Fruit fly (Drosophila melanogaster) whole organism, embryonic: Measurements from ENCODE around the gene kel.
A peak's percentile ranks its signal among the peaks of the same experiment; 100 is the strongest.

Experiments used
- Blimp-1 ChIP-seq: fragments of 200-800 bp; sonication (Bioruptor generic); optimal IDR thresholded peaks from 3 replicates; lab custom pipeline; 2018; ENCODE audit warnings: missing biosample characterization, missing genetic modification characterization, mild to moderate bottlenecking, moderate library complexity, missing genetic modification reagents
- CG11456 ChIP-seq: fragments of 200-800 bp; sonication (Bioruptor generic); IDR thresholded peaks from 3 replicates; pipeline ENCODE4 v1.3.6; 2022; ENCODE audit warnings: missing biosample characterization, missing genetic modification characterization
- CG12155 ChIP-seq: fragments of 200-800 bp; sonication (Bioruptor generic); optimal IDR thresholded peaks from 3 replicates; lab custom pipeline; 2016; ENCODE audit warnings: missing biosample characterization, missing genetic modification characterization
- CG14050 ChIP-seq: fragments of 200-800 bp; sonication (Bioruptor generic); IDR thresholded peaks from 3 replicates; pipeline ENCODE4 v1.3.6; 2022; ENCODE audit warnings: missing biosample characterization, missing genetic modification characterization
- CG14710 ChIP-seq: fragments of 200-800 bp; sonication (Bioruptor generic); optimal IDR thresholded peaks from 3 replicates; lab custom pipeline; 2019; ENCODE audit warnings: missing biosample characterization, mild to moderate bottlenecking, missing genetic modification characterization, moderate library complexity
- CG16813 ChIP-seq: fragments of 200-800 bp; sonication (Bioruptor generic); IDR thresholded peaks from 3 replicates; pipeline ENCODE4 v1.3.6; 2022; ENCODE audit warnings: missing biosample characterization, missing genetic modification characterization; ENCODE audit not compliant: partially characterized antibody
- CG17612 ChIP-seq: fragments of 200-800 bp; sonication (Bioruptor generic); IDR thresholded peaks from 2 replicates; pipeline ENCODE4 v1.3.6; 2022; ENCODE audit warnings: missing biosample characterization, missing genetic modification characterization
- CG4282 ChIP-seq: fragments of 200-800 bp; sonication (Bioruptor generic); optimal IDR thresholded peaks from 2 replicates; lab custom pipeline; 2016; ENCODE audit warnings: missing biosample characterization, missing genetic modification characterization
- CG5180 ChIP-seq: fragments of 200-800 bp; sonication (Bioruptor generic); optimal IDR thresholded peaks from 3 replicates; lab custom pipeline; 2017; ENCODE audit warnings: missing biosample characterization, missing genetic modification characterization, mild to moderate bottlenecking, moderate library complexity, missing genetic modification reagents
- CG7271 ChIP-seq: fragments of 200-800 bp; sonication (Bioruptor generic); optimal IDR thresholded peaks from 2 replicates; lab custom pipeline; 2018; ENCODE audit warnings: missing biosample characterization, mild to moderate bottlenecking, missing genetic modification characterization, moderate library complexity
- CG7987 ChIP-seq: fragments of 200-800 bp; sonication (Bioruptor generic); optimal IDR thresholded peaks from 2 replicates; lab custom pipeline; 2018; ENCODE audit warnings: missing biosample characterization, mild to moderate bottlenecking, missing genetic modification characterization, moderate library complexity
- CG8388 ChIP-seq: fragments of 200-800 bp; sonication (Bioruptor generic); optimal IDR thresholded peaks from 2 replicates; lab custom pipeline; 2019; ENCODE audit warnings: missing biosample characterization, mild to moderate bottlenecking, missing genetic modification characterization, moderate library complexity
- CG8478 ChIP-seq: fragments of >200 bp; optimal IDR thresholded peaks from 2 replicates; lab custom pipeline; 2018
- CG8944 ChIP-seq: fragments of 200-800 bp; sonication (Bioruptor generic); optimal IDR thresholded peaks from 3 replicates; lab custom pipeline; 2016; ENCODE audit warnings: missing biosample characterization, missing genetic modification characterization
- CTCF ChIP-seq: fragments of 200-800 bp; sonication (Bioruptor generic); optimal IDR thresholded peaks from 2 replicates; lab custom pipeline; 2017; ENCODE audit warnings: missing biosample characterization, mild to moderate bottlenecking, missing genetic modification characterization, moderate library complexity
- D ChIP-seq, 2 experiments: fragments of 200-800 bp in 1 of 2; fragments of >200 bp in 1 of 2; sonication (Bioruptor generic) in 1 of 2; optimal IDR thresholded peaks; 2 replicates in 1 of 2; 3 replicates in 1 of 2; lab custom pipeline; 2017; ENCODE audit warnings: mild to moderate bottlenecking in 1 of 2, missing biosample characterization in 1 of 2, missing genetic modification characterization in 1 of 2, missing genetic modification reagents in 1 of 2
- Dref ChIP-seq: fragments of 200-800 bp; sonication (Bioruptor generic); IDR thresholded peaks from 2 replicates; pipeline ENCODE4 v1.3.6; 2022; ENCODE audit warnings: missing biosample characterization, missing genetic modification characterization
- HHEX ChIP-seq: fragments of 200-800 bp; sonication (Bioruptor generic); optimal IDR thresholded peaks from 3 replicates; lab custom pipeline; 2017; ENCODE audit warnings: missing biosample characterization, mild to moderate bottlenecking, missing genetic modification characterization, missing genetic modification reagents
- Hr78 ChIP-seq, 2 experiments: fragments of 200-800 bp in 1 of 2; fragments of >200 bp in 1 of 2; sonication (Bioruptor generic) in 1 of 2; optimal IDR thresholded peaks; 2 replicates each; lab custom pipeline; 2017 to 2019; ENCODE audit warnings: missing biosample characterization in 2 of 2, missing genetic modification characterization in 2 of 2, mild to moderate bottlenecking in 1 of 2, moderate library complexity in 1 of 2
- MTF-1 ChIP-seq: fragments of 200-800 bp; sonication (Bioruptor generic); optimal IDR thresholded peaks from 2 replicates; lab custom pipeline; 2018; ENCODE audit warnings: missing biosample characterization, mild to moderate bottlenecking, missing genetic modification characterization, borderline replicate concordance
- Mad ChIP-seq: fragments of 200-800 bp; sonication (Bioruptor generic); optimal IDR thresholded peaks from 2 replicates; lab custom pipeline; 2016; ENCODE audit warnings: missing biosample characterization, missing genetic modification characterization
- Mrtf ChIP-seq: fragments of 200-800 bp; sonication (Bioruptor generic); IDR thresholded peaks from 3 replicates; pipeline ENCODE4 v1.3.6; 2022; ENCODE audit warnings: missing biosample characterization, missing genetic modification characterization
- Neu2 ChIP-seq: fragments of 200-800 bp; sonication (Bioruptor generic); optimal IDR thresholded peaks from 3 replicates; lab custom pipeline; 2016; ENCODE audit warnings: missing biosample characterization, missing genetic modification characterization, borderline replicate concordance
- Nf-YC ChIP-seq: fragments of 200-800 bp; optimal IDR thresholded peaks from 3 replicates; lab custom pipeline; 2019; ENCODE audit warnings: missing biosample characterization, mild to moderate bottlenecking, missing genetic modification characterization, moderate library complexity
- Ptx1 ChIP-seq: fragments of 200-800 bp; sonication (Bioruptor generic); IDR thresholded peaks from 2 replicates; pipeline ENCODE4 v1.3.6; 2022; ENCODE audit warnings: missing biosample characterization, missing genetic modification characterization
- Sry-β ChIP-seq: fragments of 200-800 bp; sonication (Bioruptor generic); optimal IDR thresholded peaks from 2 replicates; lab custom pipeline; 2018; ENCODE audit warnings: missing biosample characterization, mild to moderate bottlenecking, missing genetic modification characterization, moderate library complexity
- Trl ChIP-seq, 3 experiments: fragments of >200 bp in 2 of 3; fragments of 200-800 bp in 1 of 3; sonication (Bioruptor generic) in 1 of 3; optimal IDR thresholded peaks; 2 replicates in 1 of 3; 3 replicates in 2 of 3; lab custom pipeline; 2016 to 2017; ENCODE audit warnings: missing biosample characterization in 1 of 3, missing genetic modification characterization in 1 of 3
- Usf ChIP-seq: fragments of 200-800 bp; sonication (Bioruptor generic); optimal IDR thresholded peaks from 2 replicates; lab custom pipeline; 2017; ENCODE audit warnings: missing genotype, missing biosample characterization, missing genetic modification characterization
- cad ChIP-seq: fragments of >200 bp; optimal IDR thresholded peaks from 2 replicates; lab custom pipeline; 2017; ENCODE audit warnings: missing biosample characterization, missing genetic modification characterization
- chn ChIP-seq: fragments of 200-800 bp; sonication (Bioruptor generic); optimal IDR thresholded peaks from 2 replicates; lab custom pipeline; 2016; ENCODE audit warnings: missing biosample characterization, missing genetic modification characterization
- dm ChIP-seq: fragments of 200-800 bp; sonication (Bioruptor generic); optimal IDR thresholded peaks from 3 replicates; lab custom pipeline; 2016; ENCODE audit warnings: missing biosample characterization, missing genetic modification characterization
- dysf ChIP-seq: fragments of 200-800 bp; sonication (Bioruptor generic); IDR thresholded peaks from 3 replicates; pipeline ENCODE4 v1.3.6; 2022; ENCODE audit warnings: missing biosample characterization, missing genetic modification characterization
- emc ChIP-seq: fragments of 200-800 bp; sonication (Bioruptor generic); optimal IDR thresholded peaks from 2 replicates; lab custom pipeline; 2016; ENCODE audit warnings: missing biosample characterization, missing genetic modification characterization
- gcm2 ChIP-seq: fragments of 200-800 bp; sonication (Bioruptor generic); optimal IDR thresholded peaks from 2 replicates; lab custom pipeline; 2016; ENCODE audit warnings: missing biosample characterization, missing genetic modification characterization
- gfzf ChIP-seq: fragments of 200-800 bp; sonication (Bioruptor generic); optimal IDR thresholded peaks from 2 replicates; lab custom pipeline; 2016; ENCODE audit warnings: missing biosample characterization, mild to moderate bottlenecking, missing genetic modification characterization, moderate library complexity
- insv ChIP-seq, 2 experiments: fragments of 200-800 bp; sonication (Bioruptor generic); optimal IDR thresholded peaks; 3 replicates each; lab custom pipeline; 2016 to 2018; ENCODE audit warnings: missing biosample characterization in 2 of 2, missing genetic modification characterization in 2 of 2
- lilli ChIP-seq: fragments of 200-800 bp; sonication (Bioruptor generic); optimal IDR thresholded peaks from 3 replicates; lab custom pipeline; 2016; ENCODE audit warnings: missing biosample characterization, missing genetic modification characterization
- lmd ChIP-seq: fragments of 200-800 bp; sonication (Bioruptor generic); IDR thresholded peaks from 2 replicates; pipeline ENCODE4 v1.3.6; 2022; ENCODE audit warnings: missing biosample characterization, missing genetic modification characterization
- lola ChIP-seq, 3 experiments: fragments of >200 bp in 2 of 3; fragments of 200-800 bp in 1 of 3; sonication (Bioruptor generic) in 1 of 3; optimal IDR thresholded peaks; 2 replicates each; lab custom pipeline; 2017 to 2019; ENCODE audit warnings: missing biosample characterization in 3 of 3, missing genetic modification characterization in 3 of 3, mild to moderate bottlenecking in 1 of 3, moderate library complexity in 1 of 3
- maf-S ChIP-seq: fragments of 200-800 bp; sonication (Bioruptor generic); optimal IDR thresholded peaks from 2 replicates; lab custom pipeline; 2016; ENCODE audit warnings: missing biosample characterization, missing genetic modification characterization
- mirr ChIP-seq: fragments of 200-800 bp; sonication (Bioruptor generic); optimal IDR thresholded peaks from 3 replicates; lab custom pipeline; 2018; ENCODE audit warnings: missing biosample characterization, mild to moderate bottlenecking, missing genetic modification characterization
- nerfin-1 ChIP-seq: fragments of 200-800 bp; sonication (Bioruptor generic); optimal IDR thresholded peaks from 3 replicates; lab custom pipeline; 2019; ENCODE audit warnings: missing biosample characterization, mild to moderate bottlenecking, missing genetic modification characterization, moderate library complexity
- onecut ChIP-seq: fragments of 200-800 bp; sonication (Bioruptor generic); IDR thresholded peaks from 2 replicates; pipeline ENCODE4 v1.3.6; 2022; ENCODE audit warnings: missing biosample characterization, missing genetic modification characterization
- pita ChIP-seq: fragments of 200-800 bp; sonication (Bioruptor generic); optimal IDR thresholded peaks from 2 replicates; lab custom pipeline; 2017; ENCODE audit warnings: missing biosample characterization, mild to moderate bottlenecking, missing genetic modification characterization
- sens ChIP-seq: fragments of 200-800 bp; sonication (Bioruptor generic); peaks from one replicate; lab custom pipeline; 2016; ENCODE audit warnings: missing biosample characterization, missing genetic modification characterization
- seq ChIP-seq: fragments of 200-800 bp; sonication (Bioruptor generic); IDR thresholded peaks from 2 replicates; pipeline ENCODE4 v1.3.6; 2022; ENCODE audit warnings: missing biosample characterization, missing genetic modification characterization
- sima ChIP-seq: fragments of 200-800 bp; sonication (Bioruptor generic); optimal IDR thresholded peaks from 2 replicates; lab custom pipeline; 2016; ENCODE audit warnings: missing biosample characterization, missing genetic modification characterization
- sr ChIP-seq: fragments of 200-800 bp; sonication (Bioruptor generic); IDR thresholded peaks from 3 replicates; pipeline ENCODE4 v1.3.6; 2022; ENCODE audit warnings: missing biosample characterization, missing genetic modification characterization
- unpg ChIP-seq: fragments of 200-800 bp; sonication (Bioruptor generic); optimal IDR thresholded peaks from 3 replicates; lab custom pipeline; 2018; ENCODE audit warnings: missing biosample characterization, mild to moderate bottlenecking, missing genetic modification characterization, moderate library complexity
- yki ChIP-seq: fragments of >200 bp; optimal IDR thresholded peaks from 3 replicates; lab custom pipeline; 2018
- zen ChIP-seq: fragments of 200-800 bp; sonication (Bioruptor generic); optimal IDR thresholded peaks from 3 replicates; lab custom pipeline; 2018; ENCODE audit warnings: missing biosample characterization, mild to moderate bottlenecking, missing genetic modification characterization, moderate library complexity

Gene kel

dm6 chr2L:18136427-18136857 is 1.4 kb downstream of the kel start (continued):
- TF ChIP-seq CG8944 (no peak), CG7271 (tag; lab: Kevin White, UChicago) (no peak), Usf (no peak), Dref (GFP tag; lab: Robert Waterston, UW) (no peak), CG7987 (peak; percentile 73), lmd (GFP tag; lab: Robert Waterston, UW) (no peak), seq (GFP tag; lab: Robert Waterston, UW) (no peak), Trl (optimal IDR thresholded peaks at IDR 0.05; lab: Kevin White, UChicago) (no peak), Trl (GFP tag; optimal IDR thresholded peaks at IDR 0.05; lab: Kevin White, UChicago) (peak; percentile 68), CG17612 (0 out of 2 replicates have a peak, but pooled peaks have one; percentile 22), CG8388 (GFP tag; lab: Kevin White, UChicago) (no peak), maf-S (no peak), unpg (no peak), sens (peak; percentile 39), gfzf (GFP tag; lab: Kevin White, UChicago) (no peak), nerfin-1 (no peak), MTF-1 (GFP tag; lab: Kevin White, UChicago) (no peak), D (optimal IDR thresholded peaks at IDR 0.05; lab: Kevin White, UChicago) (no peak), D (GFP tag; optimal IDR thresholded peaks at IDR 0.05; lab: Kevin White, UChicago) (no peak), sima (no peak), yki (lab: Kevin White, UChicago) (no peak), lola (GFP tag; optimal IDR thresholded peaks at IDR 0.05; lab: Kevin White, UChicago) (no peak), zen (tag; lab: Kevin White, UChicago) (no peak), cad (no peak), emc (no peak), insv (GFP tag; optimal IDR thresholded peaks at IDR 0.05; lab: Kevin White, UChicago) (no peak), lilli (GFP tag; lab: Kevin White, UChicago) (peak; percentile 46), sr (GFP tag; lab: Robert Waterston, UW) (peak; percentile 43; the same call in 2 of the 3 replicates), CG12155 (GFP tag; lab: Kevin White, UChicago) (no peak), CG14710 (no peak), dm (GFP tag; lab: Kevin White, UChicago) (no peak), Ptx1 (GFP tag; lab: Robert Waterston, UW) (no peak), CG16813 (GFP tag; lab: Robert Waterston, UW) (no peak), mirr (GFP tag; lab: Kevin White, UChicago) (peak; percentile 2), dysf (GFP tag; lab: Robert Waterston, UW) (peak; percentile 37; the same call in 1 of the 3 replicates), Mrtf (no peak), CTCF (no peak), CG14050 (GFP tag; lab: Robert Waterston, UW) (no peak), Hr78 (GFP tag; optimal IDR thresholded peaks at IDR 0.05; lab: Kevin White, UChicago) (no peak), pita (GFP tag; lab: Kevin White, UChicago) (no peak), Blimp-1 (GFP tag; lab: Kevin White, UChicago) (peak; percentile 67), Neu2 (no peak), CG11456 (GFP tag; lab: Robert Waterston, UW) (peak; percentile 46; the same call in 1 of the 3 replicates), Mad (GFP tag; lab: Kevin White, UChicago) (peak; percentile 13), chn (no peak), onecut (GFP tag; lab: Robert Waterston, UW) (no peak), CG5180 (GFP tag; lab: Kevin White, UChicago) (no peak), HHEX (peak; percentile 27), Sry-β (GFP tag; lab: Kevin White, UChicago) (no peak), Nf-YC (tag; lab: Kevin White, UChicago) (no peak), CG8478 (lab: Kevin White, UChicago) (no peak), gcm2 (GFP tag; lab: Kevin White, UChicago) (no peak), CG4282 (GFP tag; lab: Kevin White, UChicago) (no peak)
